Worm (Caenorhabditis elegans) whole organism, early embryonic: Measurements from ENCODE around the gene Y49F6C.7.

ENCODE experiments used
- B0310.2 ChIP-seq: sonication (generic microtip); optimal IDR thresholded peaks from 2 replicates; lab custom pipeline; 2016; ENCODE audit warnings: mild to moderate bottlenecking, missing genetic modification characterization, missing compliant biosample characterization
- F13C5.2 ChIP-seq: sonication (generic microtip); optimal IDR thresholded peaks from 2 replicates; lab custom pipeline; 2017; ENCODE audit warnings: mild to moderate bottlenecking, missing genetic modification characterization, inconsistent platforms, missing compliant biosample characterization
- aly-1 ChIP-seq: sonication (generic microtip); optimal IDR thresholded peaks from 2 replicates; lab custom pipeline; 2016; ENCODE audit warnings: missing genetic modification characterization, missing compliant biosample characterization
- ama-1 ChIP-seq: fragments of 150-350 bp; optimal IDR thresholded peaks from 2 replicates; lab custom pipeline; 2014
- ceh-13 ChIP-seq: fragments of 200-800 bp; sonication (Bioruptor generic); optimal IDR thresholded peaks from 2 replicates; lab custom pipeline; 2018; ENCODE audit warnings: mild to moderate bottlenecking, missing genetic modification characterization, missing compliant biosample characterization
- ceh-36 ChIP-seq: sonication (generic microtip); optimal IDR thresholded peaks from 2 replicates; lab custom pipeline; 2016; ENCODE audit warnings: missing genetic modification characterization, inconsistent platforms, missing compliant biosample characterization
- ets-7 ChIP-seq: sonication (generic microtip); optimal IDR thresholded peaks from 2 replicates; lab custom pipeline; 2016; ENCODE audit warnings: missing genotype, missing genetic modification characterization, missing compliant biosample characterization
- flt-1 ChIP-seq: fragments of 200-800 bp; sonication (Bioruptor generic); IDR thresholded peaks from 2 replicates; pipeline ENCODE4 v1.3.6; 2022; ENCODE audit warnings: missing genetic modification characterization, missing compliant biosample characterization
- hmbx-1 ChIP-seq: sonication (generic microtip); optimal IDR thresholded peaks from 2 replicates; lab custom pipeline; 2016; ENCODE audit warnings: mild to moderate bottlenecking, missing genetic modification characterization, missing compliant biosample characterization
- hmg-4 ChIP-seq: fragments of 200-800 bp; sonication (Bioruptor generic); optimal IDR thresholded peaks from 2 replicates; lab custom pipeline; 2018; ENCODE audit warnings: mild to moderate bottlenecking, missing genetic modification characterization, missing compliant biosample characterization
- hnd-1 ChIP-seq: sonication (generic microtip); optimal IDR thresholded peaks from 2 replicates; lab custom pipeline; 2016; ENCODE audit warnings: missing genetic modification characterization, missing compliant biosample characterization
- pes-1 ChIP-seq: fragments of 200-800 bp; sonication (Bioruptor generic); IDR thresholded peaks from 2 replicates; pipeline ENCODE4 v1.3.6; 2022; ENCODE audit warnings: missing genetic modification reagents, missing genetic modification characterization, missing compliant biosample characterization
- scrt-1 ChIP-seq: fragments of 200-800 bp; sonication (Bioruptor generic); IDR thresholded peaks from 2 replicates; pipeline ENCODE4 v1.3.6; 2022; ENCODE audit warnings: missing genetic modification characterization, missing compliant biosample characterization
- sea-1 ChIP-seq: fragments of 200-800 bp; sonication (Bioruptor generic); conservative IDR thresholded peaks from 2 replicates; pipeline ENCODE4 v1.3.6; 2022; ENCODE audit warnings: missing genetic modification characterization, missing compliant biosample characterization
- tbx-11 ChIP-seq: fragments of 200-800 bp; sonication (Bioruptor generic); IDR thresholded peaks from 2 replicates; pipeline ENCODE4 v1.3.6; 2022; ENCODE audit warnings: missing genetic modification characterization, missing compliant biosample characterization
- tbx-37 ChIP-seq: fragments of 200-800 bp; sonication (Bioruptor generic); conservative IDR thresholded peaks from 2 replicates; pipeline ENCODE4 v1.3.6; 2022; ENCODE audit warnings: missing genetic modification reagents, missing genetic modification characterization, missing compliant biosample characterization
- tra-4 ChIP-seq: sonication (generic microtip); optimal IDR thresholded peaks from 2 replicates; lab custom pipeline; 2017; ENCODE audit warnings: missing genetic modification characterization, missing compliant biosample characterization

The Y49F6C.7 gene

DNA sequence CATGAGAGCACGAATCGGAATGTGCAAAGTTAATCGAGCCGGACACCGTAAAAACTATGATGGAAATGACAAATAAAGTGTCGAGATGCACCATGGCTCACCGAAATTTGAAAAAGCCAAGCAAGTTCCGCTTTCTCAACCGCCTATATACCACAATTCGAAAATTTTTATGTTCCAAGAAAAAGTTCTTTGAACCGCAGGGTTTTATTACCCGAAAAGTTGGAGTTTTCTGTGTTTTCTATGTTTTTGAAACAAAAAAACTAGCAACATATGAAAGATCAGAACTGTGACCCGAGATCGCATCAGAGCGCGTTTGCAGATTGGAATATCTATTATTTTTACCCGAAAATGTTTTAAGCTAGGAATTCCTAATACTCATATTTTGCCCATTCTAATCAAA, 40.9 kb downstream of the Y49F6C.7 start, which contains the start of gene Y46D2A.3:
Gene Y46D2A.3, minus strand, starts transcription at position 101 of the 400 bp plus-strand sequence.
- TF ChIP-seq scrt-1 (GFP tag; lab: Robert Waterston, UW) = no peak
- TF ChIP-seq tbx-11 (GFP tag; lab: Robert Waterston, UW) = no peak
- TF ChIP-seq pes-1 (GFP tag; lab: Robert Waterston, UW) = no peak
- TF ChIP-seq ama-1 (lab: Kevin White, UChicago) = no peak
- no peak for TF ChIP-seq B0310.2
- TF ChIP-seq ets-7 (tag; lab: Kevin White, UChicago) = no peak
- TF ChIP-seq tbx-37 (GFP tag; lab: Robert Waterston, UW) = no peak
- no peak for TF ChIP-seq ceh-36 (tag; lab: Kevin White, UChicago)
- no peak for TF ChIP-seq ceh-13 (GFP tag; lab: Kevin White, UChicago)
- TF ChIP-seq flt-1 (GFP tag; lab: Robert Waterston, UW) = no peak
- no peak for TF ChIP-seq F13C5.2 (tag; lab: Kevin White, UChicago)
- no peak for TF ChIP-seq sea-1 (GFP tag; lab: Robert Waterston, UW)
- no peak for TF ChIP-seq hmg-4
- no peak for TF ChIP-seq aly-1
- no peak for TF ChIP-seq hnd-1 (tag; lab: Kevin White, UChicago)
- no peak for TF ChIP-seq tra-4 (tag; lab: Kevin White, UChicago)
- no peak for TF ChIP-seq hmbx-1 (tag; lab: Kevin White, UChicago)

DNA sequence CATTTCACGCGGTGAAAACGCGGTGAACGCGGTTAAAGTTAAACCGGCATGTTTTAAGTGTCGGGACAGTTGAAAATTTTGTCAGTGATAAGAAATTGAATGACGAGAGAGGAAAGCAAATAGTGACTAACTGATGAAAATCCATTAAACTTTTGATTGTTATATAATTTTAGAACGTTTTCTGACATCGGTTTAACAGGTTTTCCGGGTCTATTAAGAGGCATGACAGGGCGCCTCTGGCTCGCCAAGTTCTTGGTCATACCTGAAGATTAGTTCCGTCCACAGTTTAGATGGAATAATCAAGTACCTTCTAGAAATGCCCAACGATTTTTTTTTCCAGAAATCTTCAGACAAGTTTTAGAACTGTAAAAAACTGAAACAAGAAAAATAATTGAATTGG, 44.8 kb downstream of the Y49F6C.7 start, which contains the start of gene Y46D2A.2:
Gene Y46D2A.2, minus strand, starts transcription at position 101 of the 400 bp plus-strand sequence.
- TF ChIP-seq pes-1 (GFP tag; lab: Robert Waterston, UW) = no peak
- TF ChIP-seq B0310.2 = no peak
- no peak for TF ChIP-seq hmbx-1 (tag; lab: Kevin White, UChicago)
- TF ChIP-seq tra-4 (tag; lab: Kevin White, UChicago) = no peak

DNA sequence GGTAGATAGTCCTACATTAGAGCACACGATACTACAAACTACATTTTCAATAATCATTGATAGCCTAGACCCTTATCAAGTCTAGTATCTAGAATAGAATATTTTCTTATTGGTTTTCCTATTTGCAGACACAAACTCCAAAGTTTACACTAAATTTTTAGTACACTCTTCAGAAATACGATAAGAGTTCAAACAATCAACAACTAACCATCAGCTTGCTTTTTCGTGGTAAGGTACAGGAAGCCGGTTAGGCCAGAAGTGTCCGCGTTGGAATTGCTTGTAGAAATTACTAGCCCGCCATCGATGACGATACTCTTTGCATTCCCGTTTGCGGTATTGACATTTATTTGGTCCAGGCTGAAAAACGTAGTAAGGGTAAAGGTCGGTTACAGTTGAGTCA, 45.7 kb downstream of the Y49F6C.7 start, which contains the start of gene Y46D2A.1:
Gene Y46D2A.1, plus strand, starts transcription at position 301 of the 400 bp plus-strand sequence.
- no peak for TF ChIP-seq ceh-13 (GFP tag; lab: Kevin White, UChicago)
- no peak for TF ChIP-seq B0310.2
- no peak for TF ChIP-seq aly-1
- no peak for TF ChIP-seq flt-1 (GFP tag; lab: Robert Waterston, UW)
- TF ChIP-seq hnd-1 (tag; lab: Kevin White, UChicago) = no peak
- no peak for TF ChIP-seq tra-4 (tag; lab: Kevin White, UChicago)
- no peak for TF ChIP-seq tbx-11 (GFP tag; lab: Robert Waterston, UW)
- TF ChIP-seq tbx-37 (GFP tag; lab: Robert Waterston, UW) = no peak
- TF ChIP-seq hmbx-1 (tag; lab: Kevin White, UChicago) = no peak
- TF ChIP-seq sea-1 (GFP tag; lab: Robert Waterston, UW) = no peak
- TF ChIP-seq F13C5.2 (tag; lab: Kevin White, UChicago) = no peak
- TF ChIP-seq scrt-1 (GFP tag; lab: Robert Waterston, UW) = no peak
- TF ChIP-seq hmg-4 = no peak

DNA sequence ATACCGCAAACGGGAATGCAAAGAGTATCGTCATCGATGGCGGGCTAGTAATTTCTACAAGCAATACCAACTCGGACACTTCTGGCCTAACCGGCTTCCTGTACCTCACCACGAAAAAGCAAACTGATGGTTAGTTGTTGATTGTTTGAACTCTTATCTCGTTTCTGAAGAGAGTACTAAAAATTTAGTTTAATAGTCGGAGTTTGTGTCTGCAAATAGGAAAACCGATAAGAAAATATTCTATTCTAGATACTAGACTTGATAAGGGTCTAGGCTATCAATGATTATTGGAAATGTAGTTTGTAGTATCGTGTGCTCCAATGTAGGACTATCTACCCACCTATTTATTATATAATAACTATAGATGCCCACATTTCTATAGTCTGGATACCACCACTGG, 49.2 kb downstream of the Y49F6C.7 start:
- no peak for TF ChIP-seq tra-4 (tag; lab: Kevin White, UChicago)
- no peak for TF ChIP-seq ama-1 (lab: Kevin White, UChicago)
- TF ChIP-seq ceh-13 (GFP tag; lab: Kevin White, UChicago) = no peak
- TF ChIP-seq tbx-11 (GFP tag; lab: Robert Waterston, UW) = no peak
- no peak for TF ChIP-seq hnd-1 (tag; lab: Kevin White, UChicago)
- no peak for TF ChIP-seq ets-7 (tag; lab: Kevin White, UChicago)
- no peak for TF ChIP-seq flt-1 (GFP tag; lab: Robert Waterston, UW)
- TF ChIP-seq hmg-4 = no peak
- TF ChIP-seq pes-1 (GFP tag; lab: Robert Waterston, UW) = no peak
- TF ChIP-seq F13C5.2 (tag; lab: Kevin White, UChicago) = no peak
- TF ChIP-seq ceh-36 (tag; lab: Kevin White, UChicago) = no peak
- TF ChIP-seq hmbx-1 (tag; lab: Kevin White, UChicago) = no peak
- TF ChIP-seq sea-1 (GFP tag; lab: Robert Waterston, UW) = no peak
- no peak for TF ChIP-seq aly-1
- no peak for TF ChIP-seq tbx-37 (GFP tag; lab: Robert Waterston, UW)
- TF ChIP-seq scrt-1 (GFP tag; lab: Robert Waterston, UW) = no peak
